Worm (Caenorhabditis elegans) whole organism, L2 larva: ENCODE measurements around the gene fbxa-95.

ENCODE experiments used
- C34F6.9 ChIP-seq: fragments of 150-350 bp; optimal IDR thresholded peaks from 2 replicates; lab custom pipeline; 2014; ENCODE audit warnings: missing biosample characterization, missing genetic modification characterization
- F13H6.1 ChIP-seq: sonication (generic microtip); optimal IDR thresholded peaks from 2 replicates; lab custom pipeline; 2016; ENCODE audit warnings: missing genetic modification characterization, missing compliant biosample characterization
- R02D3.7 ChIP-seq: fragments of 150-350 bp; optimal IDR thresholded peaks from 2 replicates; lab custom pipeline; 2014; ENCODE audit warnings: missing biosample characterization, missing genetic modification characterization
- Y55F3AM.14 ChIP-seq: fragments of 200-800 bp; sonication (Bioruptor generic); optimal IDR thresholded peaks from 2 replicates; lab custom pipeline; 2018; ENCODE audit warnings: mild to moderate bottlenecking, missing genetic modification characterization, missing compliant biosample characterization
- ZK546.5 ChIP-seq: sonication (generic microtip); optimal IDR thresholded peaks from 2 replicates; lab custom pipeline; 2017; ENCODE audit warnings: missing biosample characterization, missing genetic modification characterization
- alr-1 ChIP-seq: fragments of 150-350 bp; optimal IDR thresholded peaks from 2 replicates; lab custom pipeline; 2014; ENCODE audit warnings: missing biosample characterization, missing genetic modification characterization
- aly-2 ChIP-seq: fragments of 150-350 bp; optimal IDR thresholded peaks from 2 replicates; lab custom pipeline; 2014; ENCODE audit warnings: missing biosample characterization, missing genetic modification characterization
- ama-1 ChIP-seq: fragments of 150-350 bp; optimal IDR thresholded peaks from 2 replicates; lab custom pipeline; 2018; ENCODE audit warnings: inconsistent platforms
- blmp-1 ChIP-seq: sonication (generic microtip); optimal IDR thresholded peaks from 2 replicates; lab custom pipeline; 2017; ENCODE audit warnings: missing genetic modification characterization, mild to moderate bottlenecking, missing compliant biosample characterization, antibody characterized with exemption, moderate library complexity; ENCODE audit not compliant: insufficient read depth
- ceh-16 ChIP-seq: fragments of 150-350 bp; optimal IDR thresholded peaks from 2 replicates; lab custom pipeline; 2014; ENCODE audit warnings: missing biosample characterization, missing genetic modification characterization
- ceh-82 ChIP-seq: fragments of 150-350 bp; optimal IDR thresholded peaks from 2 replicates; lab custom pipeline; 2014; ENCODE audit warnings: missing biosample characterization, missing genetic modification characterization
- crh-2 ChIP-seq: sonication (generic microtip); optimal IDR thresholded peaks from 2 replicates; lab custom pipeline; 2017; ENCODE audit warnings: missing biosample characterization, missing genetic modification characterization
- dmd-4 ChIP-seq: sonication (generic microtip); optimal IDR thresholded peaks from 2 replicates; lab custom pipeline; 2017; ENCODE audit warnings: missing biosample characterization, missing genetic modification characterization
- egl-27 ChIP-seq: sonication (generic microtip); optimal IDR thresholded peaks from 3 replicates; lab custom pipeline; 2017; ENCODE audit warnings: missing biosample characterization, missing genetic modification reagents, missing genetic modification characterization
- elt-1 ChIP-seq: fragments of 150-350 bp; optimal IDR thresholded peaks from 2 replicates; lab custom pipeline; 2014; ENCODE audit warnings: missing biosample characterization, missing genetic modification characterization
- elt-3 ChIP-seq: sonication (generic microtip); optimal IDR thresholded peaks from 2 replicates; lab custom pipeline; 2017; ENCODE audit warnings: missing biosample characterization, missing genetic modification characterization
- fos-1 ChIP-seq: fragments of 150-350 bp; optimal IDR thresholded peaks from 2 replicates; lab custom pipeline; 2014; ENCODE audit warnings: missing biosample characterization, missing genetic modification characterization
- gmeb-1 ChIP-seq: fragments of 150-350 bp; optimal IDR thresholded peaks from 2 replicates; lab custom pipeline; 2014; ENCODE audit warnings: missing biosample characterization, missing genetic modification characterization
- lin-11 ChIP-seq: fragments of 150-350 bp; sonication (generic microtip); optimal IDR thresholded peaks from 2 replicates; lab custom pipeline; 2014; ENCODE audit warnings: missing biosample characterization, missing genetic modification characterization, inconsistent platforms, mixed read lengths
- lin-13 ChIP-seq: fragments of 150-350 bp; optimal IDR thresholded peaks from 2 replicates; lab custom pipeline; 2014; ENCODE audit warnings: missing biosample characterization, missing genetic modification reagents, missing genetic modification characterization
- lin-39 ChIP-seq: fragments of 150-350 bp; optimal IDR thresholded peaks from 2 replicates; lab custom pipeline; 2014; ENCODE audit warnings: missing biosample characterization, missing genetic modification reagents, missing genetic modification characterization
- lsy-2 ChIP-seq, 2 experiments: fragments of 150-350 bp in 1 of 2; sonication (generic microtip) in 1 of 2; optimal IDR thresholded peaks; 2 replicates each; lab custom pipeline; 2014 to 2017; ENCODE audit warnings: missing biosample characterization in 2 of 2, missing genetic modification characterization in 2 of 2
- mab-5 ChIP-seq: fragments of 150-350 bp; optimal IDR thresholded peaks from 2 replicates; lab custom pipeline; 2014; ENCODE audit warnings: missing biosample characterization, missing genetic modification characterization
- mbf-1 ChIP-seq: sonication (generic microtip); optimal IDR thresholded peaks from 2 replicates; lab custom pipeline; 2017; ENCODE audit warnings: missing biosample characterization, missing genetic modification characterization
- mdl-1 ChIP-seq, 2 experiments: fragments of 150-350 bp in 1 of 2; sonication (generic microtip) in 1 of 2; optimal IDR thresholded peaks; 2 replicates each; lab custom pipeline; 2017; ENCODE audit warnings: missing biosample characterization in 2 of 2, missing genetic modification characterization in 2 of 2
- nhr-10 ChIP-seq: sonication (generic microtip); optimal IDR thresholded peaks from 2 replicates; lab custom pipeline; 2017; ENCODE audit warnings: missing biosample characterization, missing genetic modification characterization
- nhr-11 ChIP-seq: fragments of 150-350 bp; optimal IDR thresholded peaks from 2 replicates; lab custom pipeline; 2014; ENCODE audit warnings: missing biosample characterization, missing genetic modification characterization
- nhr-12 ChIP-seq: fragments of 150-350 bp; optimal IDR thresholded peaks from 2 replicates; lab custom pipeline; 2014; ENCODE audit warnings: missing biosample characterization, missing genetic modification characterization
- nhr-129 ChIP-seq: fragments of 150-350 bp; optimal IDR thresholded peaks from 2 replicates; lab custom pipeline; 2014; ENCODE audit warnings: missing biosample characterization, missing genetic modification characterization
- nhr-21 ChIP-seq: fragments of 150-350 bp; optimal IDR thresholded peaks from 2 replicates; lab custom pipeline; 2014; ENCODE audit warnings: missing biosample characterization, missing genetic modification characterization
- nhr-23 ChIP-seq: fragments of 150-350 bp; optimal IDR thresholded peaks from 2 replicates; lab custom pipeline; 2014; ENCODE audit warnings: missing biosample characterization, missing genetic modification reagents, missing genetic modification characterization
- nhr-237 ChIP-seq: fragments of 150-350 bp; optimal IDR thresholded peaks from 2 replicates; lab custom pipeline; 2014; ENCODE audit warnings: missing biosample characterization, missing genetic modification characterization
- nhr-25 ChIP-seq: fragments of 150-350 bp; sonication (generic microtip); optimal IDR thresholded peaks from 3 replicates; lab custom pipeline; 2014; ENCODE audit warnings: missing biosample characterization, missing genetic modification characterization
- nhr-6 ChIP-seq: fragments of 150-350 bp; optimal IDR thresholded peaks from 2 replicates; lab custom pipeline; 2014; ENCODE audit warnings: missing biosample characterization, missing genetic modification characterization
- nhr-77 ChIP-seq: fragments of 150-350 bp; optimal IDR thresholded peaks from 2 replicates; lab custom pipeline; 2014; ENCODE audit warnings: missing biosample characterization, missing genetic modification characterization
- peb-1 ChIP-seq: fragments of 150-350 bp; optimal IDR thresholded peaks from 2 replicates; lab custom pipeline; 2014; ENCODE audit warnings: missing biosample characterization, missing genetic modification characterization
- sem-4 ChIP-seq: fragments of 150-350 bp; optimal IDR thresholded peaks from 2 replicates; lab custom pipeline; 2014; ENCODE audit warnings: missing biosample characterization, missing genetic modification reagents, missing genetic modification characterization
- skn-1 ChIP-seq: sonication (generic microtip); optimal IDR thresholded peaks from 2 replicates; lab custom pipeline; 2017; ENCODE audit warnings: missing biosample characterization, missing genetic modification characterization
- sma-3 ChIP-seq: sonication (generic microtip); optimal IDR thresholded peaks from 2 replicates; lab custom pipeline; 2016; ENCODE audit warnings: missing genetic modification reagents, missing genetic modification characterization, missing compliant biosample characterization
- sma-9 ChIP-seq, 2 experiments: fragments of 150-350 bp in 1 of 2; sonication (generic microtip) in 1 of 2; optimal IDR thresholded peaks; 2 replicates each; lab custom pipeline; 2014 to 2016; ENCODE audit warnings: missing genetic modification characterization in 2 of 2, mild to moderate bottlenecking in 1 of 2, missing biosample characterization in 1 of 2, missing compliant biosample characterization in 1 of 2, missing genetic modification reagents in 1 of 2, moderate library complexity in 1 of 2
- snpc-4 ChIP-seq: fragments of 150-350 bp; optimal IDR thresholded peaks from 2 replicates; lab custom pipeline; 2014; ENCODE audit warnings: missing biosample characterization, missing genetic modification characterization
- unc-39 ChIP-seq: fragments of 150-350 bp; optimal IDR thresholded peaks from 2 replicates; lab custom pipeline; 2014; ENCODE audit warnings: missing biosample characterization, missing genetic modification characterization
- unc-55 ChIP-seq: fragments of 150-350 bp; sonication (generic microtip); optimal IDR thresholded peaks from 3 replicates; lab custom pipeline; 2014; ENCODE audit warnings: missing biosample characterization, missing genetic modification reagents, missing genetic modification characterization
- unc-62 ChIP-seq: fragments of 150-350 bp; optimal IDR thresholded peaks from 2 replicates; lab custom pipeline; 2014; ENCODE audit warnings: missing biosample characterization, missing genetic modification reagents, missing genetic modification characterization
- zag-1 ChIP-seq: fragments of 150-350 bp; optimal IDR thresholded peaks from 2 replicates; lab custom pipeline; 2014; ENCODE audit warnings: missing biosample characterization, missing genetic modification characterization
- ztf-1 ChIP-seq: fragments of 200-800 bp; sonication (Bioruptor generic); conservative IDR thresholded peaks from 2 replicates; pipeline ENCODE4 v1.3.6; 2022; ENCODE audit warnings: missing genetic modification characterization, missing compliant biosample characterization
- ztf-11 ChIP-seq: sonication (generic microtip); optimal IDR thresholded peaks from 2 replicates; lab custom pipeline; 2017; ENCODE audit warnings: missing biosample characterization, missing genetic modification characterization
- ztf-4 ChIP-seq: fragments of 150-350 bp; optimal IDR thresholded peaks from 2 replicates; lab custom pipeline; 2014; ENCODE audit warnings: missing biosample characterization, missing genetic modification characterization

Gene fbxa-95

ce11 chrV:15566511-15567178, 4.6 kb upstream of the fbxa-95 start:
- TF ChIP-seq aly-2 (no peak), ama-1 (lab: Kevin White, UChicago) (peak; percentile 95), lin-39 (tag; lab: Kevin White, UChicago) (no peak), sem-4 (tag; lab: Kevin White, UChicago) (peak; percentile 73), mab-5 (tag; lab: Kevin White, UChicago) (peak; percentile 76), nhr-21 (peak; percentile 94), nhr-10 (tag; lab: Kevin White, UChicago) (no peak), ztf-1 (GFP tag; lab: Robert Waterston, UW) (no peak), snpc-4 (tag; lab: Kevin White, UChicago) (peak; percentile 63), lsy-2 (tag; optimal IDR thresholded peaks at IDR 0.05; lab: Kevin White, UChicago) (peak in 1 of 2 experiments; percentile 84), F13H6.1 (tag; lab: Kevin White, UChicago) (peak; percentile 81), gmeb-1 (tag; lab: Kevin White, UChicago) (peak; percentile 70), lin-11 (tag; lab: Kevin White, UChicago) (peak; percentile 57), zag-1 (tag; lab: Kevin White, UChicago) (no peak), unc-62 (no peak), nhr-11 (tag; lab: Kevin White, UChicago) (no peak), nhr-25 (tag; lab: Kevin White, UChicago) (peak; percentile 70), nhr-77 (tag; lab: Kevin White, UChicago) (no peak), egl-27 (tag; lab: Kevin White, UChicago) (no peak), nhr-237 (tag; lab: Kevin White, UChicago) (no peak), crh-2 (tag; lab: Kevin White, UChicago) (peak; percentile 83), nhr-12 (tag; lab: Kevin White, UChicago) (no peak), lin-13 (GFP tag; lab: Kevin White, UChicago) (peak; percentile 25), unc-39 (tag; lab: Kevin White, UChicago) (no peak), elt-1 (tag; lab: Kevin White, UChicago) (no peak), peb-1 (tag; lab: Kevin White, UChicago) (no peak), Y55F3AM.14 (GFP tag; lab: Kevin White, UChicago) (no peak), nhr-23 (no peak), unc-55 (GFP tag; lab: Kevin White, UChicago) (peak; percentile 6), fos-1 (tag; lab: Kevin White, UChicago) (no peak), C34F6.9 (tag; lab: Kevin White, UChicago) (peak; percentile 76), alr-1 (tag; lab: Kevin White, UChicago) (no peak), elt-3 (no peak), mdl-1 (tag; optimal IDR thresholded peaks at IDR 0.05; lab: Kevin White, UChicago) (peak; percentile 45 to 89), sma-3 (peak; percentile 50), R02D3.7 (tag; lab: Kevin White, UChicago) (no peak), ceh-16 (tag; lab: Kevin White, UChicago) (peak; percentile 68), sma-9 (GFP tag; optimal IDR thresholded peaks at IDR 0.05; lab: Kevin White, UChicago) (peak; percentile 94), sma-9 (tag; optimal IDR thresholded peaks at IDR 0.05; lab: Kevin White, UChicago) (no peak), mbf-1 (no peak), skn-1 (tag; lab: Kevin White, UChicago) (no peak), ztf-11 (tag; lab: Kevin White, UChicago) (no peak), nhr-129 (peak; percentile 97), ceh-82 (no peak), ztf-4 (tag; lab: Kevin White, UChicago) (peak; percentile 42), blmp-1 (tag; lab: Kevin White, UChicago) (peak; percentile 40), dmd-4 (tag; lab: Kevin White, UChicago) (no peak), nhr-6 (tag; lab: Kevin White, UChicago) (peak; percentile 29), ZK546.5 (no peak)
